Worm (Caenorhabditis elegans): ENCODE measurements around the gene C30G12.1.

- TF ChIP-seq unc-62 (GFP tag; optimal IDR thresholded peaks at IDR 0.05), result no peak
- TF ChIP-seq mdl-1 (tag; optimal IDR thresholded peaks at IDR 0.05), result no peak
- peak; percentile 71 for TF ChIP-seq grh-1 (GFP tag; IDR thresholded peaks at IDR 0.05)
- no peak for TF ChIP-seq sox-4 (tag; optimal IDR thresholded peaks at IDR 0.05)
- no peak for TF ChIP-seq xbp-1 (tag; optimal IDR thresholded peaks at IDR 0.05)
- TF ChIP-seq snpc-4 (tag; optimal IDR thresholded peaks at IDR 0.05), result no peak
- no peak for TF ChIP-seq nhr-11 (tag; optimal IDR thresholded peaks at IDR 0.05)
- no peak for TF ChIP-seq nhr-28 (tag; optimal IDR thresholded peaks at IDR 0.05)
- no peak for TF ChIP-seq Y116A8C.19 (tag; optimal IDR thresholded peaks at IDR 0.05; ENCODE audit: borderline replicate concordance)
- no peak for TF ChIP-seq dpl-1 (GFP tag; optimal IDR thresholded peaks at IDR 0.05)
- peak; percentile 28 for TF ChIP-seq blmp-1 (tag; optimal IDR thresholded peaks at IDR 0.05)
- TF ChIP-seq zag-1 (tag; optimal IDR thresholded peaks at IDR 0.05), result no peak
- TF ChIP-seq nhr-76 (tag; optimal IDR thresholded peaks at IDR 0.05), result no peak
These were observed 26.6 kb upstream of the C30G12.1 start for ce11 chrII:7272513-7272912.
